Worm (Caenorhabditis elegans): Measurements from ENCODE around the gene grl-28.

DNA sequence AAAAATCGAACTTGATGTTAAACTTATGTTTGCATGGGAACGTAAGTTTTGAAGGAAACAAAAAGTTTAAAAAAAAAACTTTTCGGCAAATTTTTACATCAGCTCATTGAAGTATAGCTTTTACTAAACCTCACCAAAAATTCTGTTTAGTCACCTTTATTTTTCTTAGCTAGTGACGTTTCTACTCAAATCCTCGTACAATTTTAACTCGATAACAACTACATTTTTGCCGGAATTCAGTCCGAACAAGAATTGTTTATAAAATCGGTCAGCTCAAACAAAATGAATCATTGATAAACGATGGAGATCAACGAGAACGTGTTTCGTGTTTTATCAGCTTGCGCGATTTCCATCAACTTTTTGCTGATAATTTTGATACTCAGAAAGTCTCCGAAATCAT is 24.8 kb downstream of the grl-28 start, which contains the start of gene str-260:
- TF ChIP-seq snpc-4 (tag; optimal IDR thresholded peaks at IDR 0.05) (no peak), ceh-82 (tag; optimal IDR thresholded peaks at IDR 0.05) (no peak), fos-1 (tag; optimal IDR thresholded peaks at IDR 0.05) (no peak)
